Worm (Caenorhabditis elegans): ENCODE results near the gene clec-226.

- no peak for TF ChIP-seq ztf-29 (GFP tag; IDR thresholded peaks at IDR 0.05)
- TF ChIP-seq flt-1 (GFP tag; IDR thresholded peaks at IDR 0.05), result no peak
- TF ChIP-seq cog-1 (tag; optimal IDR thresholded peaks at IDR 0.05), result no peak
- TF ChIP-seq T22C8.4 (GFP tag; IDR thresholded peaks at IDR 0.05), result no peak
- TF ChIP-seq klf-2 (GFP tag; conservative IDR thresholded peaks at IDR 0.05), result no peak
- TF ChIP-seq ref-1 (GFP tag; conservative IDR thresholded peaks at IDR 0.05), result no peak
- no peak for TF ChIP-seq med-1 (GFP tag; optimal IDR thresholded peaks at IDR 0.05; ENCODE audit: insufficient read depth)
- TF ChIP-seq tab-1 (GFP tag; IDR thresholded peaks at IDR 0.05), result no peak
Observed at ce11 chrV:13957691-13958090, 10.9 kb downstream of the clec-226 start.

Measured in whole organism, midembryonic.